Fruit fly (Drosophila melanogaster) Kc167 (cell line): ENCODE results near the gene Polr1F.

Experiments
- Myc ChIP-seq: fragments of >200 bp; optimal IDR thresholded peaks from 2 replicates; lab custom pipeline; 2017; ENCODE audit warnings: missing external identifiers
- h ChIP-seq: fragments of >200 bp; optimal IDR thresholded peaks from 3 replicates; lab custom pipeline; 2018; ENCODE audit warnings: missing external identifiers
- psq ChIP-seq: fragments of >200 bp; optimal IDR thresholded peaks from 2 replicates; lab custom pipeline; 2017; ENCODE audit warnings: missing external identifiers
- ttk ChIP-seq: sonication (Bioruptor generic); optimal IDR thresholded peaks from 2 replicates; lab custom pipeline; 2017; ENCODE audit warnings: missing external identifiers

DNA sequence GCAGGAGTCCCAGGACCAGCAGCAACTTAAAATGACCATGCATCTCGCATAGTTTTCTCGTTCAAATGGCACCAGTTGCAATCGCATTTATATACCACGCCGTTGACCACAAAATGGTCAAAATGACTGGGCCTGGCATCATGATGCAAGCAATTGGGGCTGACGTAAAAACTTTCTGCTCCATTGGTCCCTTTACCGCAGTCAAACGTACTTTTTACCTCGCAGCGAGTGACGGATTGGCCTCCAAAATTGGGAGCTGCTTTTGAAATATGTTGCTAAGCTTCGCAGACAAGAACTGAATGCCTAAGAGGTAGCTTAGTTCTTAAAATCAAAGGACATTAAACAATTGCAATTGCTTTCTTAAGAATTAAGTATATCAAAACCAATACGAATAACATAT, 8.7 kb upstream of the Polr1F start, which contains the start of gene CG32829:
- TF ChIP-seq psq (lab: Kevin White, UChicago) (no peak), ttk (lab: Kevin White, UChicago) (no peak), h (lab: Kevin White, UChicago) (no peak), Myc (no peak)
